Worm (Caenorhabditis elegans): ENCODE results near the gene K01D12.7.

The K01D12.7 gene

ce11 chrV:12354193-12354830 is 47.0 kb downstream of the K01D12.7 start:
- no peak for TF ChIP-seq egl-18 (GFP tag; IDR thresholded peaks at IDR 0.05)
- no peak for TF ChIP-seq unc-62 (GFP tag; optimal IDR thresholded peaks at IDR 0.05)
- no peak for TF ChIP-seq attf-6 (GFP tag; IDR thresholded peaks at IDR 0.05)
- no peak for TF ChIP-seq ztf-3 (GFP tag; optimal IDR thresholded peaks at IDR 0.05)
- no peak for TF ChIP-seq efl-1 (GFP tag; optimal IDR thresholded peaks at IDR 0.05)
- TF ChIP-seq hmg-1.2 (GFP tag; IDR thresholded peaks at IDR 0.05): no peak
- TF ChIP-seq ceh-100 (GFP tag; IDR thresholded peaks at IDR 0.05): no peak
- no peak for TF ChIP-seq hrde-1 (tag; optimal IDR thresholded peaks at IDR 0.05; ENCODE audit: borderline replicate concordance)
- no peak for TF ChIP-seq ztf-18 (tag; optimal IDR thresholded peaks at IDR 0.05)
- TF ChIP-seq F23B12.7 (tag; optimal IDR thresholded peaks at IDR 0.05; ENCODE audit: insufficient read depth): no peak
- no peak for TF ChIP-seq bed-1 (GFP tag; IDR thresholded peaks at IDR 0.05)
- no peak for TF ChIP-seq zim-3 (tag; optimal IDR thresholded peaks at IDR 0.05)
- no peak for TF ChIP-seq nhr-80 (tag; optimal IDR thresholded peaks at IDR 0.05)
- TF ChIP-seq Y53F4B.3 (GFP tag; IDR thresholded peaks at IDR 0.05): no peak
- TF ChIP-seq lsl-1 (GFP tag; optimal IDR thresholded peaks at IDR 0.05): no peak
- no peak for TF ChIP-seq ceh-58 (GFP tag; IDR thresholded peaks at IDR 0.05)
- no peak for TF ChIP-seq tbp1 (GFP tag; optimal IDR thresholded peaks at IDR 0.05)

- TF ChIP-seq mes-4 (tag; optimal IDR thresholded peaks at IDR 0.05): no peak
- TF ChIP-seq lsl-1 (GFP tag; optimal IDR thresholded peaks at IDR 0.05): no peak
- TF ChIP-seq ztf-3 (GFP tag; optimal IDR thresholded peaks at IDR 0.05): no peak
- TF ChIP-seq F37B4.10 (GFP tag; IDR thresholded peaks at IDR 0.05): no peak
- no peak for TF ChIP-seq tbp1 (GFP tag; optimal IDR thresholded peaks at IDR 0.05)
- peak; percentile 97 for TF ChIP-seq zfh-2 (GFP tag; conservative IDR thresholded peaks at IDR 0.05)
- TF ChIP-seq mcd-1 (GFP tag; IDR thresholded peaks at IDR 0.05): peak; percentile 52; the same call in 1 of the 2 replicates
- TF ChIP-seq hlh-12 (tag; optimal IDR thresholded peaks at IDR 0.05): no peak
- TF ChIP-seq egrh-3 (GFP tag; IDR thresholded peaks at IDR 0.05): peak; percentile 99
- 0 out of 2 replicates have a peak, but pooled peaks have one; percentile 47 for TF ChIP-seq ztf-28 (GFP tag; IDR thresholded peaks at IDR 0.05)
- TF ChIP-seq ama-1 (optimal IDR thresholded peaks at IDR 0.05): no peak
- TF ChIP-seq ama-1 (GFP tag; optimal IDR thresholded peaks at IDR 0.05): no peak
These were observed 47.8 kb downstream of the K01D12.7 start for ce11 chrV:12353505-12353904.

- TF ChIP-seq Y95B8A.8 (GFP tag; IDR thresholded peaks at IDR 0.05) (no peak), snpc-1.1 (tag; optimal IDR thresholded peaks at IDR 0.05; ENCODE audit: insufficient read depth) (no peak), attf-6 (GFP tag; IDR thresholded peaks at IDR 0.05) (0 out of 2 replicates have a peak, but pooled peaks have one; percentile 17), athp-1 (tag; optimal IDR thresholded peaks at IDR 0.05) (no peak), Y67H2A.10 (GFP tag; conservative IDR thresholded peaks at IDR 0.05) (no peak), hmg-1.2 (GFP tag; IDR thresholded peaks at IDR 0.05) (no peak), nhr-27 (tag; optimal IDR thresholded peaks at IDR 0.05) (no peak)
These were observed 48.4 kb downstream of the K01D12.7 start for ce11 chrV:12352881-12353280.

ce11 chrV:12352445-12352844 is 48.8 kb downstream of the K01D12.7 start, which contains the start of gene sqt-3:
TSS of gene sqt-3 (plus strand) at chrV:12352745.
- TF ChIP-seq akir-1 (GFP tag; optimal IDR thresholded peaks at IDR 0.05) (no peak), F57C9.4 (tag; optimal IDR thresholded peaks at IDR 0.05) (no peak), ztf-26 (tag; optimal IDR thresholded peaks at IDR 0.05) (no peak), pbrm-1 (GFP tag; IDR thresholded peaks at IDR 0.05) (no peak), F23B12.7 (tag; optimal IDR thresholded peaks at IDR 0.05; ENCODE audit: insufficient read depth) (no peak), nfyb-1 (GFP tag; IDR thresholded peaks at IDR 0.05) (no peak), B0035.1 (tag; optimal IDR thresholded peaks at IDR 0.05) (no peak)

Measured in whole organism, young adult.